Fruit fly (Drosophila melanogaster): Measurements from ENCODE around the gene CG14106.

DNA sequence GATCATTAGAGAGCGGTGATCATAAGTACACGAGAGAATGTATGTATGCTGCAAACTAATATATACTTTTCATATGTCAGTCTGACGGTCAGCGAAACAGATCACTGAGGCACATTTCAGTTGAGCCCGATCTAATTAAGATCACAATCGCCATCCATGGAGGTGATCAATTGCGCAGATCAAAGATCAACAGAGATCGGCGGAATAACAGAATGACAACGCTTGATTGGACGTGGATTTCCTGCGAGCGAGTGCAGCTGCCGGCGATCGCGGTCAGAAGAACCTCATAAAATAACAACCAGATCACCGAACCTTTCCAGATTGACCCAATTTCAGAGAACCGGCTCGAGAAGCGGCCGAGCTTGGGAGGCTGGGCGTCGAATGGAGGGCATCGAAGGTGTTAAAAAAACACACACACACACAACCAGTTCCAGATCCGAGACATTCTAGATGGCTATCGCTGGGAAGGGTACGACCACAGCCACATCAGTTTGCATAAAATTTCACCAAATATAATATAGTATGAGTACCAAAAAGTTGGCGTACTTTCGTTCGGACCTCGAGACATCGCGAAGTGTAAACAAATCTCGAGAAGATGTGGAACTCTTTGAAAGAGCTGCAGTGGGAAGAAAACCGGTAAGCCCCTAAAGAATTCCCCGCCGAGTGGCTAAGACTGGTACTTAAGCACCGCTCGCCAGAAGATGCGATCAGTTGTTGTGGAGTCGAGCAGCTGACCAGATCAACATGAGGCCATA, 43.2 kb downstream of the CG14106 start, which contains the start of gene ImpL1:
- TF ChIP-seq gl (tag; optimal IDR thresholded peaks at IDR 0.05) (no peak), CG15710 (tag; optimal IDR thresholded peaks at IDR 0.05) (no peak), Ets98B (GFP tag; IDR thresholded peaks at IDR 0.05) (no peak), CG32121 (GFP tag; IDR thresholded peaks at IDR 0.05) (no peak)
